Worm (Caenorhabditis elegans) whole organism, young adult: ENCODE data around the gene C50H11.8.

Experiments used
- B0019.2 ChIP-seq: fragments of 200-800 bp; sonication (Bioruptor generic); conservative IDR thresholded peaks from 2 replicates; pipeline ENCODE4 v1.3.6; 2022; ENCODE audit warnings: missing genetic modification reagents, missing genetic modification characterization, missing compliant biosample characterization
- Y67H2A.10 ChIP-seq: fragments of 200-800 bp; sonication (Bioruptor generic); conservative IDR thresholded peaks from 2 replicates; pipeline ENCODE4 v1.3.6; 2022; ENCODE audit warnings: missing genetic modification reagents, missing genetic modification characterization, missing compliant biosample characterization
- ama-1 ChIP-seq, 3 experiments: fragments of 150-350 bp in 1 of 3; sonication (generic microtip) in 2 of 3; optimal IDR thresholded peaks; 2 replicates each; lab custom pipeline; 2014 to 2018; ENCODE audit warnings: missing biosample characterization in 2 of 3, missing genetic modification characterization in 2 of 3, missing genetic modification reagents in 2 of 3
- ceh-79 ChIP-seq: sonication (generic microtip); optimal IDR thresholded peaks from 2 replicates; lab custom pipeline; 2017; ENCODE audit warnings: mild to moderate bottlenecking, missing genetic modification characterization, missing compliant biosample characterization
- lin-40 ChIP-seq: sonication (generic microtip); optimal IDR thresholded peaks from 2 replicates; lab custom pipeline; 2016; ENCODE audit warnings: missing genetic modification characterization, mild to moderate bottlenecking, missing compliant biosample characterization, missing genotype, missing genetic modification reagents
- snpc-1.3 ChIP-seq: sonication (generic microtip); optimal IDR thresholded peaks from 2 replicates; lab custom pipeline; 2017; ENCODE audit warnings: missing genetic modification characterization, mild to moderate bottlenecking, missing compliant biosample characterization, antibody characterized with exemption, moderate library complexity, missing genotype, missing genetic modification reagents; ENCODE audit not compliant: insufficient read depth
- snpc-4 ChIP-seq, 5 experiments: fragments of 150-350 bp in 1 of 5; sonication (generic microtip) in 4 of 5; optimal IDR thresholded peaks; 2 replicates each; lab custom pipeline; 2014 to 2018; ENCODE audit warnings: missing genetic modification characterization in 5 of 5, missing biosample characterization in 3 of 5, antibody characterized with exemption in 2 of 5, mild to moderate bottlenecking in 2 of 5, missing compliant biosample characterization in 2 of 5, missing genotype in 2 of 5, moderate library complexity in 2 of 5, missing genetic modification reagents in 1 of 5
- unc-62 ChIP-seq: fragments of 150-350 bp; optimal IDR thresholded peaks from 2 replicates; lab custom pipeline; 2014; ENCODE audit warnings: missing biosample characterization, missing genetic modification reagents, missing genetic modification characterization

- TF ChIP-seq snpc-4 (GFP tag; optimal IDR thresholded peaks at IDR 0.05; lab: Kevin White, UChicago): no peak
- no peak for TF ChIP-seq snpc-4 (tag; optimal IDR thresholded peaks at IDR 0.05; lab: Kevin White, UChicago)
- TF ChIP-seq ceh-79 (tag; lab: Kevin White, UChicago): no peak
- TF ChIP-seq B0019.2 (GFP tag; lab: Robert Waterston, UW): no peak
- TF ChIP-seq Y67H2A.10 (GFP tag; lab: Robert Waterston, UW): no peak
- TF ChIP-seq snpc-1.3 (tag; lab: Kevin White, UChicago): no peak
- no peak for TF ChIP-seq ama-1 (optimal IDR thresholded peaks at IDR 0.05; lab: Kevin White, UChicago)
- TF ChIP-seq ama-1 (GFP tag; optimal IDR thresholded peaks at IDR 0.05; lab: Kevin White, UChicago): no peak
- no peak for TF ChIP-seq lin-40 (tag; lab: Kevin White, UChicago)
- TF ChIP-seq unc-62 (GFP tag; lab: Kevin White, UChicago): no peak
Observed at ce11 chrV:3104134-3104533, 49.8 kb downstream of the C50H11.8 start, which contains the start of gene str-66.
